Worm (Caenorhabditis elegans): ENCODE results near the gene mtl-1.

Gene mtl-1

ce11 chrV:6683740-6684139, 7.9 kb downstream of the mtl-1 start:
- TF ChIP-seq Y95B8A.8 (GFP tag; IDR thresholded peaks at IDR 0.05): no peak
- no peak for TF ChIP-seq nhr-179 (tag; optimal IDR thresholded peaks at IDR 0.05)
- TF ChIP-seq gei-17 (GFP tag; optimal IDR thresholded peaks at IDR 0.05): no peak
- TF ChIP-seq madf-10 (tag; optimal IDR thresholded peaks at IDR 0.05): no peak
- TF ChIP-seq sdz-38 (tag; optimal IDR thresholded peaks at IDR 0.05): no peak
- TF ChIP-seq let-526 (GFP tag; IDR thresholded peaks at IDR 0.05): no peak
- TF ChIP-seq tlf-1 (GFP tag; optimal IDR thresholded peaks at IDR 0.05): no peak

- TF ChIP-seq T07F8.4 (tag; optimal IDR thresholded peaks at IDR 0.05) (no peak), nhr-90 (tag; optimal IDR thresholded peaks at IDR 0.05) (no peak), let-607 (tag; optimal IDR thresholded peaks at IDR 0.05) (no peak), B0035.1 (tag; optimal IDR thresholded peaks at IDR 0.05) (no peak), akir-1 (GFP tag; optimal IDR thresholded peaks at IDR 0.05) (no peak)
Observed at ce11 chrV:6683282-6683681, 8.4 kb downstream of the mtl-1 start.

- no peak for TF ChIP-seq him-1 (tag; optimal IDR thresholded peaks at IDR 0.05)
- TF ChIP-seq ZK185.1 (tag; optimal IDR thresholded peaks at IDR 0.05; ENCODE audit: poor library complexity, severe bottlenecking): no peak
- no peak for TF ChIP-seq atf-7 (tag; optimal IDR thresholded peaks at IDR 0.05)
- no peak for TF ChIP-seq chd-7 (tag; optimal IDR thresholded peaks at IDR 0.05)
- 0 out of 2 replicates have a peak, but pooled peaks have one; percentile 19 for TF ChIP-seq zfh-2 (GFP tag; conservative IDR thresholded peaks at IDR 0.05)
Observed at ce11 chrV:6681501-6681900, 10.2 kb downstream of the mtl-1 start, which contains the start of gene egl-46. egl-46 (minus strand) TSS chrV:6681573.

ce11 chrV:6676158-6676849, 15.4 kb downstream of the mtl-1 start, which contains the start of gene cest-34:
cest-34 (plus strand) TSS chrV:6676799.
- no peak for TF ChIP-seq ceh-27 (GFP tag; optimal IDR thresholded peaks at IDR 0.05)
- TF ChIP-seq madf-3 (GFP tag; IDR thresholded peaks at IDR 0.05): no peak
- TF ChIP-seq nhr-80 (tag; optimal IDR thresholded peaks at IDR 0.05): peak; percentile 87

- no peak for TF ChIP-seq tbp1 (GFP tag; optimal IDR thresholded peaks at IDR 0.05)
- TF ChIP-seq aptf-2 (GFP tag; conservative IDR thresholded peaks at IDR 0.05): no peak
- no peak for TF ChIP-seq B0261.1 (tag; optimal IDR thresholded peaks at IDR 0.05)
- no peak for TF ChIP-seq lin-35 (GFP tag; optimal IDR thresholded peaks at IDR 0.05)
- no peak for TF ChIP-seq fkh-3 (tag; optimal IDR thresholded peaks at IDR 0.05)
- no peak for TF ChIP-seq ztf-3 (GFP tag; optimal IDR thresholded peaks at IDR 0.05)
- no peak for TF ChIP-seq B0336.3 (GFP tag; IDR thresholded peaks at IDR 0.05)
- TF ChIP-seq lag-1 (GFP tag; IDR thresholded peaks at IDR 0.05): no peak
- TF ChIP-seq ceh-91 (GFP tag; IDR thresholded peaks at IDR 0.05): no peak
- TF ChIP-seq madf-10 (tag; optimal IDR thresholded peaks at IDR 0.05): no peak
- TF ChIP-seq ceh-27 (GFP tag; optimal IDR thresholded peaks at IDR 0.05): no peak
- no peak for TF ChIP-seq F39B2.1 (GFP tag; IDR thresholded peaks at IDR 0.05)
- TF ChIP-seq snpc-1.3 (tag; optimal IDR thresholded peaks at IDR 0.05; ENCODE audit: insufficient read depth): no peak
- no peak for TF ChIP-seq C17E4.6 (GFP tag; IDR thresholded peaks at IDR 0.05)
- no peak for TF ChIP-seq F37B4.10 (GFP tag; IDR thresholded peaks at IDR 0.05)
- no peak for TF ChIP-seq nhr-90 (tag; optimal IDR thresholded peaks at IDR 0.05)
- no peak for TF ChIP-seq attf-3 (GFP tag; conservative IDR thresholded peaks at IDR 0.05)
Observed at ce11 chrV:6673967-6674366, 17.7 kb downstream of the mtl-1 start, which contains the start of gene cest-31. cest-31 (plus strand) TSS chrV:6674267.

Measured in whole organism, young adult.